Fruit fly (Drosophila melanogaster) whole organism, embryonic: ENCODE data around the gene CG7239.

Source experiments
- B-H2 ChIP-seq: fragments of 200-800 bp; sonication (Bioruptor generic); optimal IDR thresholded peaks from 2 replicates; lab custom pipeline; 2018; ENCODE audit warnings: missing biosample characterization, mild to moderate bottlenecking, missing genetic modification characterization
- CG1024 ChIP-seq: fragments of 200-800 bp; sonication (Bioruptor generic); IDR thresholded peaks from 2 replicates; pipeline ENCODE4 v1.3.6; 2022; ENCODE audit warnings: missing biosample characterization, missing genetic modification characterization
- CG11085 ChIP-seq: fragments of 200-800 bp; sonication (Bioruptor generic); IDR thresholded peaks from 2 replicates; pipeline ENCODE4 v1.3.6; 2022; ENCODE audit warnings: missing biosample characterization, missing genetic modification characterization
- CG13123 ChIP-seq: fragments of 200-800 bp; sonication (Bioruptor generic); optimal IDR thresholded peaks from 2 replicates; lab custom pipeline; 2016; ENCODE audit warnings: missing biosample characterization, missing genetic modification characterization
- CG15011 ChIP-seq: fragments of 200-800 bp; sonication (Bioruptor generic); optimal IDR thresholded peaks from 3 replicates; lab custom pipeline; 2018; ENCODE audit warnings: missing biosample characterization, mild to moderate bottlenecking, missing genetic modification characterization
- CG15269 ChIP-seq: fragments of 200-800 bp; sonication (Bioruptor generic); optimal IDR thresholded peaks from 2 replicates; lab custom pipeline; 2018; ENCODE audit warnings: missing biosample characterization, mild to moderate bottlenecking, missing genetic modification characterization, moderate library complexity
- CG1602 ChIP-seq: fragments of 200-800 bp; sonication (Bioruptor generic); optimal IDR thresholded peaks from 3 replicates; lab custom pipeline; 2016; ENCODE audit warnings: missing biosample characterization, missing genetic modification characterization
- CG17568 ChIP-seq: fragments of 200-800 bp; sonication (Bioruptor generic); optimal IDR thresholded peaks from 2 replicates; lab custom pipeline; 2018; ENCODE audit warnings: missing biosample characterization, mild to moderate bottlenecking, missing genetic modification characterization, moderate library complexity
- CG18764 ChIP-seq: fragments of 200-800 bp; sonication (Bioruptor generic); optimal IDR thresholded peaks from 3 replicates; lab custom pipeline; 2016; ENCODE audit warnings: missing biosample characterization, missing genetic modification characterization
- CG2889 ChIP-seq: fragments of 200-800 bp; sonication (Bioruptor generic); IDR thresholded peaks from 3 replicates; pipeline ENCODE4 v1.3.6; 2022; ENCODE audit warnings: missing biosample characterization, missing genetic modification characterization
- CG4617 ChIP-seq: fragments of 200-800 bp; sonication (Bioruptor generic); optimal IDR thresholded peaks from 3 replicates; lab custom pipeline; 2016; ENCODE audit warnings: missing biosample characterization, missing genetic modification characterization, borderline replicate concordance
- CG5180 ChIP-seq: fragments of 200-800 bp; sonication (Bioruptor generic); optimal IDR thresholded peaks from 3 replicates; lab custom pipeline; 2017; ENCODE audit warnings: missing biosample characterization, missing genetic modification characterization, mild to moderate bottlenecking, moderate library complexity, missing genetic modification reagents
- CG6654 ChIP-seq: fragments of 200-800 bp; sonication (Bioruptor generic); optimal IDR thresholded peaks from 2 replicates; lab custom pipeline; 2017; ENCODE audit warnings: missing biosample characterization, mild to moderate bottlenecking, missing genetic modification characterization
- CG6791 ChIP-seq: fragments of 200-800 bp; sonication (Bioruptor generic); IDR thresholded peaks from 3 replicates; pipeline ENCODE4 v1.3.6; 2022; ENCODE audit warnings: missing biosample characterization, missing genetic modification characterization; ENCODE audit not compliant: partially characterized antibody
- CG6813 ChIP-seq: fragments of 200-800 bp; sonication (Bioruptor generic); optimal IDR thresholded peaks from 2 replicates; lab custom pipeline; 2017; ENCODE audit warnings: missing biosample characterization, missing genetic modification characterization, mild to moderate bottlenecking, moderate library complexity, missing genetic modification reagents
- CG7745 ChIP-seq: fragments of 200-800 bp; sonication (Bioruptor generic); optimal IDR thresholded peaks from 2 replicates; lab custom pipeline; 2018; ENCODE audit warnings: missing biosample characterization, mild to moderate bottlenecking, missing genetic modification characterization, moderate library complexity
- CG9876 ChIP-seq: fragments of 200-800 bp; sonication (Bioruptor generic); optimal IDR thresholded peaks from 2 replicates; lab custom pipeline; 2016; ENCODE audit warnings: missing biosample characterization, missing genetic modification characterization
- CG9932 ChIP-seq: fragments of 200-800 bp; sonication (Bioruptor generic); IDR thresholded peaks from 2 replicates; pipeline ENCODE4 v1.3.6; 2022; ENCODE audit warnings: missing biosample characterization, missing genetic modification characterization
- CTCF ChIP-seq: fragments of 200-800 bp; sonication (Bioruptor generic); optimal IDR thresholded peaks from 2 replicates; lab custom pipeline; 2017; ENCODE audit warnings: missing biosample characterization, mild to moderate bottlenecking, missing genetic modification characterization, moderate library complexity
- Deaf1 ChIP-seq: fragments of 200-800 bp; optimal IDR thresholded peaks from 3 replicates; lab custom pipeline; 2019; ENCODE audit warnings: missing biosample characterization, mild to moderate bottlenecking, missing genetic modification characterization, moderate library complexity
- Fer1 ChIP-seq: fragments of 200-800 bp; sonication (Bioruptor generic); optimal IDR thresholded peaks from 2 replicates; lab custom pipeline; 2017; ENCODE audit warnings: missing biosample characterization, mild to moderate bottlenecking, missing genetic modification characterization
- H15 ChIP-seq: fragments of 200-800 bp; sonication (Bioruptor generic); IDR thresholded peaks from 3 replicates; pipeline ENCODE4 v1.3.6; 2022; ENCODE audit warnings: missing biosample characterization, missing genetic modification characterization
- H2.0 ChIP-seq: fragments of 200-800 bp; sonication (Bioruptor generic); IDR thresholded peaks from 2 replicates; pipeline ENCODE4 v1.3.6; 2022; ENCODE audit warnings: missing biosample characterization, missing genetic modification characterization
- Mad ChIP-seq: fragments of 200-800 bp; sonication (Bioruptor generic); optimal IDR thresholded peaks from 2 replicates; lab custom pipeline; 2016; ENCODE audit warnings: missing biosample characterization, missing genetic modification characterization
- PHDP ChIP-seq: fragments of 200-800 bp; sonication (Bioruptor generic); optimal IDR thresholded peaks from 3 replicates; lab custom pipeline; 2018; ENCODE audit warnings: missing biosample characterization, mild to moderate bottlenecking, missing genetic modification characterization, moderate library complexity
- Sox102F ChIP-seq: fragments of 200-800 bp; sonication (Bioruptor generic); optimal IDR thresholded peaks from 2 replicates; lab custom pipeline; 2018; ENCODE audit warnings: missing biosample characterization, mild to moderate bottlenecking, missing genetic modification characterization, moderate library complexity
- amos ChIP-seq: fragments of 200-800 bp; sonication (Bioruptor generic); IDR thresholded peaks from 2 replicates; pipeline ENCODE4 v1.3.6; 2022; ENCODE audit warnings: missing biosample characterization, missing genetic modification characterization; ENCODE audit not compliant: partially characterized antibody
- bigmax ChIP-seq: fragments of 200-800 bp; sonication (Bioruptor generic); optimal IDR thresholded peaks from 2 replicates; lab custom pipeline; 2018; ENCODE audit warnings: missing biosample characterization, mild to moderate bottlenecking, missing genetic modification characterization
- cg ChIP-seq: fragments of 200-800 bp; sonication (Bioruptor generic); optimal IDR thresholded peaks from 3 replicates; lab custom pipeline; 2019; ENCODE audit warnings: missing biosample characterization, mild to moderate bottlenecking, missing genetic modification characterization, moderate library complexity
- chm ChIP-seq: fragments of 200-800 bp; sonication (Bioruptor generic); IDR thresholded peaks from 2 replicates; pipeline ENCODE4 v1.3.6; 2022; ENCODE audit warnings: missing biosample characterization, missing genetic modification characterization
- crol ChIP-seq: fragments of 200-800 bp; sonication (Bioruptor generic); IDR thresholded peaks from 2 replicates; pipeline ENCODE4 v1.3.6; 2022; ENCODE audit warnings: missing biosample characterization, missing genetic modification characterization
- fd102C ChIP-seq: fragments of 200-800 bp; sonication (Bioruptor generic); optimal IDR thresholded peaks from 2 replicates; lab custom pipeline; 2018; ENCODE audit warnings: missing biosample characterization, mild to moderate bottlenecking, missing genetic modification characterization, moderate library complexity
- gcm ChIP-seq: fragments of 200-800 bp; sonication (Bioruptor generic); optimal IDR thresholded peaks from 2 replicates; lab custom pipeline; 2019; ENCODE audit warnings: missing biosample characterization, mild to moderate bottlenecking, missing genetic modification characterization, moderate library complexity
- gsb ChIP-seq: fragments of 200-800 bp; sonication (Bioruptor generic); IDR thresholded peaks from 2 replicates; pipeline ENCODE4 v1.3.6; 2022; ENCODE audit warnings: missing biosample characterization, missing genetic modification characterization
- hb ChIP-seq: fragments of 200-800 bp; sonication (Bioruptor generic); IDR thresholded peaks from 3 replicates; pipeline ENCODE4 v1.3.6; 2022; ENCODE audit warnings: missing biosample characterization, missing genetic modification characterization; ENCODE audit not compliant: partially characterized antibody
- hth ChIP-seq: fragments of >200 bp; optimal IDR thresholded peaks from 2 replicates; lab custom pipeline; 2017; ENCODE audit warnings: inconsistent platforms
- insv ChIP-seq, 2 experiments: fragments of 200-800 bp; sonication (Bioruptor generic); optimal IDR thresholded peaks; 3 replicates each; lab custom pipeline; 2016 to 2018; ENCODE audit warnings: missing biosample characterization in 2 of 2, missing genetic modification characterization in 2 of 2
- odd ChIP-seq: fragments of 200-800 bp; sonication (Bioruptor generic); optimal IDR thresholded peaks from 2 replicates; lab custom pipeline; 2017; ENCODE audit warnings: missing biosample characterization, mild to moderate bottlenecking, missing genetic modification characterization
- p53 ChIP-seq: fragments of 200-800 bp; sonication (Bioruptor generic); optimal IDR thresholded peaks from 2 replicates; lab custom pipeline; 2016; ENCODE audit warnings: missing biosample characterization, missing genetic modification characterization
- pros ChIP-seq: fragments of 200-800 bp; sonication (Bioruptor generic); optimal IDR thresholded peaks from 3 replicates; lab custom pipeline; 2019; ENCODE audit warnings: missing biosample characterization, mild to moderate bottlenecking, missing genetic modification characterization, moderate library complexity
- pzg ChIP-seq: fragments of 200-800 bp; sonication (Bioruptor generic); optimal IDR thresholded peaks from 3 replicates; lab custom pipeline; 2018; ENCODE audit warnings: missing biosample characterization, mild to moderate bottlenecking, missing genetic modification characterization, moderate library complexity
- ranshi ChIP-seq: fragments of 200-800 bp; sonication (Bioruptor generic); IDR thresholded peaks from 2 replicates; pipeline ENCODE4 v1.3.6; 2022; ENCODE audit warnings: missing biosample characterization, missing genetic modification characterization
- sc ChIP-seq, 3 experiments: fragments of >200 bp in 2 of 3; fragments of 200-800 bp in 1 of 3; sonication (Bioruptor generic) in 1 of 3; optimal IDR thresholded peaks; 2 replicates in 2 of 3; 3 replicates in 1 of 3; lab custom pipeline; 2017; ENCODE audit warnings: mild to moderate bottlenecking in 1 of 3, missing biosample characterization in 1 of 3, missing genetic modification characterization in 1 of 3, missing genetic modification reagents in 1 of 3
- scrt ChIP-seq: fragments of 200-800 bp; sonication (Bioruptor generic); optimal IDR thresholded peaks from 2 replicates; lab custom pipeline; 2018; ENCODE audit warnings: missing biosample characterization, mild to moderate bottlenecking, missing genetic modification characterization, moderate library complexity
- sob ChIP-seq: fragments of 200-800 bp; sonication (Bioruptor generic); IDR thresholded peaks from 2 replicates; pipeline ENCODE4 v1.3.6; 2022; ENCODE audit warnings: missing biosample characterization, missing genetic modification characterization
- stc ChIP-seq: fragments of 200-800 bp; sonication (Bioruptor generic); IDR thresholded peaks from 2 replicates; pipeline ENCODE4 v1.3.6; 2022; ENCODE audit warnings: missing biosample characterization, missing genetic modification characterization
- stwl ChIP-seq: fragments of 200-800 bp; sonication (Bioruptor generic); optimal IDR thresholded peaks from 3 replicates; lab custom pipeline; 2018; ENCODE audit warnings: missing biosample characterization, mild to moderate bottlenecking, missing genetic modification characterization, moderate library complexity
- vnd ChIP-seq: fragments of 200-800 bp; sonication (Bioruptor generic); IDR thresholded peaks from 3 replicates; pipeline ENCODE4 v1.3.6; 2022; ENCODE audit warnings: missing biosample characterization, missing genetic modification characterization; ENCODE audit not compliant: partially characterized antibody
- wek ChIP-seq: fragments of 200-800 bp; sonication (Bioruptor generic); optimal IDR thresholded peaks from 3 replicates; lab custom pipeline; 2018; ENCODE audit warnings: missing biosample characterization, mild to moderate bottlenecking, missing genetic modification characterization, moderate library complexity
- zfh2 ChIP-seq: fragments of 200-800 bp; sonication (Bioruptor generic); optimal IDR thresholded peaks from 2 replicates; lab custom pipeline; 2016; ENCODE audit warnings: missing biosample characterization, missing genetic modification characterization

The CG7239 gene

DNA sequence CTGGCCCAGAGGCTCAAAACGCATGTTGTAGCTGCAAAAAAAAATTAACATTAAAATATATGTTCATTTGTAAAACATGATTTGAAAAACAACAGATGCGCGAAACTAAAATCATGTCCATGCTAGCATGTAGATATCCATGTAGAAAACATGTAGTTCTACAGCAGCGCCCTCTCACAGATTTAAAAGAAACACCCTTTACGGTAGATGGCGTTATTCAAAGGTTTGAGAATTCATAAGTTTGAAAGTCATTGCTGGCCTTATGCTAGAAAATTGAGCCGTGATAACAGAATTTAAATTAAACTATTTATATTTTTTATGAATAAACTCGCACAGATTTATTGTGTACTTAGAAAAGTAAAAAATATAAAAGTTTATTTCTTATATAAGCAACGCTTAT lies 30.8 kb upstream of the CG7239 start (continued):
- TF ChIP-seq vnd (GFP tag; lab: Robert Waterston, UW): peak; percentile 50; the same call in 2 of the 3 replicates
- no peak for TF ChIP-seq PHDP (tag; lab: Kevin White, UChicago)
- TF ChIP-seq CG11085: peak; percentile 18; the same call in 1 of the 2 replicates
- TF ChIP-seq pros: no peak
- peak; percentile 17 for TF ChIP-seq zfh2 (GFP tag; lab: Kevin White, UChicago)
- no peak for TF ChIP-seq gcm (GFP tag; lab: Kevin White, UChicago)
- TF ChIP-seq ranshi: no peak
- TF ChIP-seq gsb (GFP tag; lab: Robert Waterston, UW): 0 out of 2 replicates have a peak, but pooled peaks have one; percentile 10
- no peak for TF ChIP-seq chm (GFP tag; lab: Robert Waterston, UW)
- no peak for TF ChIP-seq wek (GFP tag; lab: Kevin White, UChicago)
- TF ChIP-seq bigmax (GFP tag; lab: Kevin White, UChicago): no peak
- TF ChIP-seq CG15011: no peak
- TF ChIP-seq CG6813: no peak
- no peak for TF ChIP-seq CG17568 (GFP tag; lab: Kevin White, UChicago)
- peak; percentile 8 for TF ChIP-seq CG9876 (GFP tag; lab: Kevin White, UChicago)
- TF ChIP-seq sc (optimal IDR thresholded peaks at IDR 0.05; lab: Kevin White, UChicago): no peak
- TF ChIP-seq sc (GFP tag; optimal IDR thresholded peaks at IDR 0.05; lab: Kevin White, UChicago): no peak
- 0 out of 2 replicates have a peak, but pooled peaks have one; percentile 4 for TF ChIP-seq CG1024 (GFP tag; lab: Robert Waterston, UW)
- TF ChIP-seq hth (lab: Kevin White, UChicago): no peak
- TF ChIP-seq Fer1 (GFP tag; lab: Kevin White, UChicago): no peak
- TF ChIP-seq CG13123: no peak
- TF ChIP-seq CG6654 (GFP tag; lab: Kevin White, UChicago): peak; percentile 100
- TF ChIP-seq CG9932 (GFP tag; lab: Robert Waterston, UW): peak; percentile 79
- no peak for TF ChIP-seq insv (GFP tag; optimal IDR thresholded peaks at IDR 0.05; lab: Kevin White, UChicago)
- TF ChIP-seq CG2889 (GFP tag; lab: Robert Waterston, UW): no peak
- no peak for TF ChIP-seq odd
- peak; percentile 65 for TF ChIP-seq hb (GFP tag; lab: Robert Waterston, UW)
- no peak for TF ChIP-seq p53
- TF ChIP-seq scrt: no peak
- no peak for TF ChIP-seq CG4617
- peak; percentile 38; the same call in 1 of the 2 replicates for TF ChIP-seq sob (GFP tag; lab: Robert Waterston, UW)
- no peak for TF ChIP-seq Deaf1 (tag; lab: Kevin White, UChicago)
- peak; percentile 99 for TF ChIP-seq CTCF (GFP tag; lab: Kevin White, UChicago)
- TF ChIP-seq Mad (GFP tag; lab: Kevin White, UChicago): peak; percentile 35
- TF ChIP-seq stwl (tag; lab: Kevin White, UChicago): peak; percentile 78
- peak; percentile 41 for TF ChIP-seq CG18764
- peak; percentile 82 for TF ChIP-seq amos (GFP tag; lab: Robert Waterston, UW)
- TF ChIP-seq H15 (GFP tag; lab: Robert Waterston, UW): no peak
- peak; percentile 35 for TF ChIP-seq Sox102F
- TF ChIP-seq B-H2 (GFP tag; lab: Kevin White, UChicago): peak; percentile 31
- peak; percentile 63; the same call in 2 of the 3 replicates for TF ChIP-seq CG6791 (GFP tag; lab: Robert Waterston, UW)
- TF ChIP-seq stc (GFP tag; lab: Robert Waterston, UW): no peak
- TF ChIP-seq H2.0 (GFP tag; lab: Robert Waterston, UW): 0 out of 2 replicates have a peak, but pooled peaks have one; percentile 29
- peak; percentile 1 for TF ChIP-seq CG15269 (tag; lab: Kevin White, UChicago)
- no peak for TF ChIP-seq CG7745 (tag; lab: Kevin White, UChicago)
- no peak for TF ChIP-seq cg (GFP tag; lab: Kevin White, UChicago)
- TF ChIP-seq CG5180: no peak
- no peak for TF ChIP-seq fd102C (GFP tag; lab: Kevin White, UChicago)
- no peak for TF ChIP-seq crol (GFP tag; lab: Robert Waterston, UW)
- TF ChIP-seq CG1602 (GFP tag; lab: Kevin White, UChicago): peak; percentile 32
- no peak for TF ChIP-seq pzg (GFP tag; lab: Kevin White, UChicago)
